Fruit fly (Drosophila melanogaster) whole organism: Measurements from ENCODE around the gene CG13484.
A peak's percentile ranks its signal among the peaks of the same experiment; 100 is the strongest.

Source experiments
- CG8478 ChIP-seq: fragments of >200 bp; optimal IDR thresholded peaks from 2 replicates; lab custom pipeline; 2018; ENCODE audit warnings: inconsistent platforms
- Dll ChIP-seq: fragments of >200 bp; optimal IDR thresholded peaks from 2 replicates; lab custom pipeline; 2017
- EcR ChIP-seq, 2 experiments: fragments of >200 bp; optimal IDR thresholded peaks; 2 replicates each; lab custom pipeline; 2017; ENCODE audit warnings: missing biosample characterization in 2 of 2, missing genetic modification characterization in 2 of 2, missing genetic modification reagents in 2 of 2
- pan ChIP-seq: fragments of >200 bp; optimal IDR thresholded peaks from 2 replicates; lab custom pipeline; 2017
- psq ChIP-seq: fragments of >200 bp; optimal IDR thresholded peaks from 2 replicates; lab custom pipeline; 2017
- usp ChIP-seq: fragments of >200 bp; optimal IDR thresholded peaks from 2 replicates; lab custom pipeline; 2017; ENCODE audit warnings: missing biosample characterization, missing genetic modification characterization, mixed read lengths

CG13484 gene

DNA sequence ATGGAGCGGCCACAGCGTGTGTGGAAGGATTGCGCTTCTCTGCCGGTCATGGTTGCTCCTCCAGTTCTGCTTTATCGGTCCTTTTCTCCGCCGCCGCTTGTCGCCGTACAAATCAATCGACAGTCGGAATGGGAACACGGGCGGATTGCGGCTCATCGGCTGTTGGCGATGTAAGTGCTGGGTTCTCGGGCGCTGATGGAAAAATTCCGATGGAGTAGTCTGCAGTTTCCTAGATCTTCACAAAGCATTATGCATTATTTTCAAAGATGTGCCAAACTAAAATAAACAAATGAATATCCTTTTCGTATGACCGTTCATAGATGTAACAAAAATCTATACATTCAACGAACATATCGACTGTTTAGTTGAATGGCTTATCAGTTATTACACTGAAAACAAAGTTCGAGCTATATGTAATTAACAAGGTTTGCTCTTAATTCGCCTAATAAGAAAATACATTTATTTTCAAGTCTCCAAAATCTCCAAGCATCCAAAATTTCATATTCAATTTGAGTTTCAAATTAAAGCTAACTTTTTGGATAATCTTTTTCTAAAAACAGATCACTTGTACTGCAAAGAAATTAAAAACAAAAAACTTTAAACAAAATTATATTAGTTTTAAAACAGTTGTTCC lies 3.1 kb downstream of the CG13484 start, which contains the start of gene Neurl4:
Gene Neurl4 (minus strand): TSS at position 273 of the 634 bp plus-strand sequence.
- TF ChIP-seq usp (GFP tag; lab: Kevin White, UChicago): no peak
- no peak for TF ChIP-seq EcR (GFP tag; optimal IDR thresholded peaks at IDR 0.05; lab: Kevin White, UChicago)
- no peak for TF ChIP-seq psq (lab: Kevin White, UChicago)
- no peak for TF ChIP-seq pan
- no peak for TF ChIP-seq Dll (lab: Kevin White, UChicago)
- TF ChIP-seq CG8478: no peak

dm6 chr3L:14037655-14038644 lies 14.9 kb downstream of the CG13484 start:
- TF ChIP-seq CG8478 (no peak), usp (GFP tag; lab: Kevin White, UChicago) (no peak), pan (no peak), EcR (GFP tag; optimal IDR thresholded peaks at IDR 0.05; lab: Kevin White, UChicago) (no peak), Dll (lab: Kevin White, UChicago) (peak; percentile 71), psq (lab: Kevin White, UChicago) (no peak)

- TF ChIP-seq CG8478 (no peak), EcR (GFP tag; optimal IDR thresholded peaks at IDR 0.05; lab: Kevin White, UChicago) (no peak), usp (GFP tag; lab: Kevin White, UChicago) (no peak), pan (no peak), Dll (lab: Kevin White, UChicago) (no peak), psq (lab: Kevin White, UChicago) (no peak)
Measured at dm6 chr3L:14036867-14037313, 16.0 kb downstream of the CG13484 start, which contains the start of gene Hsp110. Gene Hsp110, plus strand, starts transcription at chr3L:14037019.

DNA sequence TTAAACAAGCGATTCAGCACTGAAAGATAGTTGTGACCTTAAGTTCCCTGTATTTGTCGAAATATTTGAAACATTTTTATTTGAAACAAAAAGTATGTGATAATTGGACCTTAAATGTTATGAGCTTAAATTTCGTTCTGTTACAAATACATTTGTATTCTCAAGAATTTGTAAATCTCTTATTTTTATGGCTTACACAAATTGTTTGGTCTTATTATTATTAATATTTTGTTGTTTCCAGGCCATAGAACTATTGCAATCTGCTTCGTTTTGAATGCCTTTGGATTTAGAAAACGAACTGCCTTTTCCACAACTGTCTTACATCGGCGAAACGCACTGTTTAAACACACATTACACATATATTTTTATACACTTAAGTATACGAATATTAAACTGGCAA lies 18.4 kb downstream of the CG13484 start, which contains the start of gene CG6661:
Gene CG6661 (plus strand): TSS at position 301 of the 400 bp plus-strand sequence.
- TF ChIP-seq EcR (GFP tag; optimal IDR thresholded peaks at IDR 0.05; lab: Kevin White, UChicago) (no peak), pan (no peak), psq (lab: Kevin White, UChicago) (no peak), Dll (lab: Kevin White, UChicago) (no peak), CG8478 (no peak), usp (GFP tag; lab: Kevin White, UChicago) (no peak)

- TF ChIP-seq CG8478: no peak
- TF ChIP-seq EcR (GFP tag; optimal IDR thresholded peaks at IDR 0.05; lab: Kevin White, UChicago): no peak
- no peak for TF ChIP-seq usp (GFP tag; lab: Kevin White, UChicago)
Measured at dm6 chr3L:14031171-14032126, 21.4 kb downstream of the CG13484 start, which contains the start of the genes CG6650 and endos. Gene CG6650, plus strand, starts transcription at chr3L:14031450. Gene endos, minus strand, starts transcription at chr3L:14031706.

DNA sequence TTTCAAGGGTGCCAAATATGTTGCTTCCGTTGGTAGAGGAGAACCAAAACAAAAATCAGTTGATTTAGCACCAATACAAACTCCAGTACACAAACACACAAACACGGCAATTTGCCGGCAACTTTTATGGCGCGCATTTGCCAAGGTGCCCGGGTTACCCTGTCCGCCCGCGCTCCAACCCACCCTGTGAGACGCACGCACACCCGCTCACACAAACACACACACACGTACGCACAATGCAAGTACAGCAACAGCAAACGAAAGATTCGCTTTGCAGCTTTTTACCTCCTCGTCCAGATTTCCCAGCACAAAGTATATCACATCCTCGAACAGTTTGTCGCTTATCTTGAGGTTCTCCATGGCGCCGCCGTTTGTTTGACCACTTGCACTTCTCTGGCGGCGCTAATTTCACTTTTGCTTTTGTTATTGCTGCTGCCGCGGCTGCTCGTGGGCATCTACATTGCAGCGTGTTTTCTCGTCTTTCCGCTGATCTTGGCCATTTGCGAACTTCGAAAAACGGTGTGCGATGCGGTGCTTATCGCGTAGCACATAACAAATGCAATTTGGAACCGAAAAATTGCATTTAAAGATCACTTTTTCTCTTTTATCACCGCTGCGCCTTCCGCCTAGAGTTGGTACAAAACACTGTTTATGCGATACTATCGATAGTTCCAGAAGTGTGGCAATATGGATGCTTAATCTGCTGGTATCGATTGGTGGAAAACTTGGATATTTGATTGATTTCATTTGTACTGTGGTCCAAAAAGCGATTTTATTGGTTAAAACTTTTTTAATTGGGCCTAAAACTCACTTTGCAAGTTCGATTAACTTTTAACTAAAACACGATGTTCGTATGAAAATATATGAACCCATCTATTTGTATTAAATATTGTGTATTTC lies 24.1 kb downstream of the CG13484 start, which contains the start of gene Ptip:
Gene Ptip (minus strand): TSS at position 637 of the 900 bp plus-strand sequence.
- TF ChIP-seq Dll (lab: Kevin White, UChicago): peak; percentile 28
- TF ChIP-seq EcR (GFP tag; optimal IDR thresholded peaks at IDR 0.05; lab: Kevin White, UChicago): no peak

DNA sequence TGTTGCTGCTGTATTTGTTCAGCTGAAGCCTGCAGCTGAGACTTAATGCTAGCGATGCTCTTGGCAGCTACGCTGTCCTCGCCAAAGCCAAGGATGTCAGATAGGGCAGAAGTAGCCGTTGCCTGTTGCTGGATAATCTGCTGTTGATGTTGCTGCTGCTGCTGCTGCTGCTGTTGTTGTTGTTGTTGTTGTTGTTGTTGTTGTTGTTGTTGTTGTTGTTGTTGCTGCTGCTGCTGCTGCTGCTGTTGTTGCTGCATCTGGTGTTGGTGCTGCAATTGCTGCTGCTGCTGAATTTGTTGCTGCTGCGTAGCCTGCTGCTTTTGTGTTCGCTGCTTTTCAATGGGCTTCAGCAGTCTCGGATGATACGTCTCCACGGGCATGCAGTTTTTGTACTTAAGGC lies 25.3 kb downstream of the CG13484 start:
- TF ChIP-seq psq (lab: Kevin White, UChicago) (no peak), CG8478 (no peak), EcR (GFP tag; optimal IDR thresholded peaks at IDR 0.05; lab: Kevin White, UChicago) (no peak), usp (GFP tag; lab: Kevin White, UChicago) (no peak), pan (no peak), Dll (lab: Kevin White, UChicago) (no peak)

- TF ChIP-seq EcR (GFP tag; optimal IDR thresholded peaks at IDR 0.05; lab: Kevin White, UChicago): no peak
- TF ChIP-seq CG8478: no peak
- TF ChIP-seq psq (lab: Kevin White, UChicago): no peak
- TF ChIP-seq pan: no peak
- TF ChIP-seq usp (GFP tag; lab: Kevin White, UChicago): no peak
- no peak for TF ChIP-seq Dll (lab: Kevin White, UChicago)
Measured at dm6 chr3L:14025736-14026135, 27.1 kb downstream of the CG13484 start.

DNA sequence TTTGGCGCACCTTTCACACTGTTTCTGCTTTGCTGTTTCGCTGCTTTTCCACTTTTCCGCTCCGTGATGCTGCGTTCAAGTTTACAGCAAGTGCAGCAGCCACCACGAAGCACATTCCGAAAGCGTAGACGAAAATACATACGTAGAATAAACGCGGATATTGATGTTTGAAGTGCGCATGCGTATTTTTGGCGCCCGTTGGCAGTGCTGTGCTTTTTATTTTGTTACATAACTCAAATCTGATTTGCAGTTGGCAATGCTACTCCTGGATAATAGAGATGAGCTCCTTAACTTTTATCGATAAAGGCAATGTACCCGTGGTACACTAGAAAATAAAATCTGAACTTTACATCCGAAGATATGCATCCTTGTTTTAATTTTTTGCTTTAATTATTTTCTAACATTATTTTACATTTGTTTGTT lies 46.2 kb downstream of the CG13484 start:
- no peak for TF ChIP-seq pan
- TF ChIP-seq EcR (GFP tag; optimal IDR thresholded peaks at IDR 0.05; lab: Kevin White, UChicago): no peak
- TF ChIP-seq psq (lab: Kevin White, UChicago): no peak
- no peak for TF ChIP-seq Dll (lab: Kevin White, UChicago)
- no peak for TF ChIP-seq CG8478
- no peak for TF ChIP-seq usp (GFP tag; lab: Kevin White, UChicago)
